Fruit fly (Drosophila melanogaster) whole organism, embryonic: ENCODE results near the gene CG13921.

Experiments
- Antp ChIP-seq: fragments of 200-800 bp; sonication (Bioruptor generic); optimal IDR thresholded peaks from 3 replicates; lab custom pipeline; 2016; ENCODE audit warnings: missing biosample characterization, missing genetic modification characterization
- Atf6 ChIP-seq: fragments of 200-800 bp; sonication (Bioruptor generic); IDR thresholded peaks from 2 replicates; pipeline ENCODE4 v1.3.6; 2022; ENCODE audit warnings: missing biosample characterization, missing genetic modification characterization
- Bgb ChIP-seq: fragments of 200-800 bp; sonication (Bioruptor generic); IDR thresholded peaks from 2 replicates; pipeline ENCODE4 v1.3.6; 2022; ENCODE audit warnings: missing biosample characterization, missing genetic modification characterization; ENCODE audit not compliant: partially characterized antibody
- CG11723 ChIP-seq: fragments of 200-800 bp; sonication (Bioruptor generic); optimal IDR thresholded peaks from 2 replicates; lab custom pipeline; 2017; ENCODE audit warnings: missing biosample characterization, mild to moderate bottlenecking, missing genetic modification characterization
- CG12104 ChIP-seq: fragments of 200-800 bp; sonication (Bioruptor generic); optimal IDR thresholded peaks from 3 replicates; lab custom pipeline; 2016; ENCODE audit warnings: missing biosample characterization, missing genetic modification characterization
- CG14014 ChIP-seq: fragments of 200-800 bp; sonication (Bioruptor generic); IDR thresholded peaks from 2 replicates; pipeline ENCODE4 v1.3.6; 2022; ENCODE audit warnings: missing biosample characterization, missing genetic modification characterization
- CG14710 ChIP-seq: fragments of 200-800 bp; sonication (Bioruptor generic); optimal IDR thresholded peaks from 3 replicates; lab custom pipeline; 2019; ENCODE audit warnings: missing biosample characterization, mild to moderate bottlenecking, missing genetic modification characterization, moderate library complexity
- CG14860 ChIP-seq: fragments of 200-800 bp; sonication (Bioruptor generic); IDR thresholded peaks from 3 replicates; pipeline ENCODE4 v1.3.6; 2022; ENCODE audit warnings: missing biosample characterization, missing genetic modification characterization; ENCODE audit not compliant: partially characterized antibody
- CG15269 ChIP-seq: fragments of 200-800 bp; sonication (Bioruptor generic); optimal IDR thresholded peaks from 2 replicates; lab custom pipeline; 2018; ENCODE audit warnings: missing biosample characterization, mild to moderate bottlenecking, missing genetic modification characterization, moderate library complexity
- CG17361 ChIP-seq: fragments of 200-800 bp; sonication (Bioruptor generic); IDR thresholded peaks from 3 replicates; pipeline ENCODE4 v1.3.6; 2022; ENCODE audit warnings: missing biosample characterization, missing genetic modification characterization
- CG17829 ChIP-seq: fragments of 200-800 bp; optimal IDR thresholded peaks from 2 replicates; lab custom pipeline; 2019; ENCODE audit warnings: missing biosample characterization, mild to moderate bottlenecking, missing genetic modification characterization, moderate library complexity
- CG2199 ChIP-seq: fragments of 200-800 bp; sonication (Bioruptor generic); IDR thresholded peaks from 3 replicates; pipeline ENCODE4 v1.3.6; 2022; ENCODE audit warnings: missing biosample characterization, missing genetic modification characterization
- CG2678 ChIP-seq: fragments of 200-800 bp; sonication (Bioruptor generic); optimal IDR thresholded peaks from 3 replicates; lab custom pipeline; 2019; ENCODE audit warnings: missing biosample characterization, mild to moderate bottlenecking, missing genetic modification characterization, moderate library complexity
- CG2712 ChIP-seq: fragments of 200-800 bp; optimal IDR thresholded peaks from 3 replicates; lab custom pipeline; 2019; ENCODE audit warnings: missing biosample characterization, mild to moderate bottlenecking, missing genetic modification characterization, moderate library complexity
- CG3995 ChIP-seq: fragments of 200-800 bp; sonication (Bioruptor generic); optimal IDR thresholded peaks from 3 replicates; lab custom pipeline; 2016; ENCODE audit warnings: missing biosample characterization, missing genetic modification characterization
- CG5180 ChIP-seq: fragments of 200-800 bp; sonication (Bioruptor generic); optimal IDR thresholded peaks from 3 replicates; lab custom pipeline; 2017; ENCODE audit warnings: missing biosample characterization, missing genetic modification characterization, mild to moderate bottlenecking, moderate library complexity, missing genetic modification reagents
- CG6683 ChIP-seq: fragments of 200-800 bp; sonication (Bioruptor generic); optimal IDR thresholded peaks from 2 replicates; lab custom pipeline; 2017; ENCODE audit warnings: missing biosample characterization, mild to moderate bottlenecking, missing genetic modification characterization, missing genetic modification reagents
- CG8089 ChIP-seq: fragments of 200-800 bp; sonication (Bioruptor generic); optimal IDR thresholded peaks from 3 replicates; lab custom pipeline; 2016; ENCODE audit warnings: missing biosample characterization, missing genetic modification characterization
- CG9609 ChIP-seq: fragments of 200-800 bp; sonication (Bioruptor generic); optimal IDR thresholded peaks from 3 replicates; lab custom pipeline; 2016; ENCODE audit warnings: missing biosample characterization, missing genetic modification characterization
- GATAe ChIP-seq: fragments of 200-800 bp; sonication (Bioruptor generic); conservative IDR thresholded peaks from 2 replicates; pipeline ENCODE4 v1.3.6; 2022; ENCODE audit warnings: missing biosample characterization, missing genetic modification characterization
- Hand ChIP-seq: fragments of 200-800 bp; sonication (Bioruptor generic); optimal IDR thresholded peaks from 2 replicates; lab custom pipeline; 2017; ENCODE audit warnings: mild to moderate bottlenecking, missing biosample characterization, missing genetic modification reagents, missing genetic modification characterization
- HmgZ ChIP-seq: fragments of 200-800 bp; sonication (Bioruptor generic); optimal IDR thresholded peaks from 2 replicates; lab custom pipeline; 2018; ENCODE audit warnings: missing biosample characterization, mild to moderate bottlenecking, missing genetic modification characterization
- Hr3 ChIP-seq: fragments of 200-800 bp; sonication (Bioruptor generic); optimal IDR thresholded peaks from 3 replicates; lab custom pipeline; 2016; ENCODE audit warnings: missing biosample characterization, missing genetic modification characterization
- Lpt ChIP-seq: fragments of >200 bp; optimal IDR thresholded peaks from 2 replicates; lab custom pipeline; 2018; ENCODE audit warnings: missing biosample characterization, missing genetic modification characterization
- Meics ChIP-seq: fragments of 200-800 bp; sonication (Bioruptor generic); optimal IDR thresholded peaks from 2 replicates; lab custom pipeline; 2017; ENCODE audit warnings: missing biosample characterization, mild to moderate bottlenecking, missing genetic modification characterization
- Nf-YC ChIP-seq: fragments of 200-800 bp; optimal IDR thresholded peaks from 3 replicates; lab custom pipeline; 2019; ENCODE audit warnings: missing biosample characterization, mild to moderate bottlenecking, missing genetic modification characterization, moderate library complexity
- Pdp1 ChIP-seq, 2 experiments: fragments of 200-800 bp; sonication (Bioruptor generic); optimal IDR thresholded peaks; 3 replicates each; lab custom pipeline; 2016; ENCODE audit warnings: missing biosample characterization in 2 of 2, missing genetic modification characterization in 2 of 2, mild to moderate bottlenecking in 1 of 2, moderate library complexity in 1 of 2
- Ravus ChIP-seq: fragments of 200-800 bp; sonication (Bioruptor generic); IDR thresholded peaks from 2 replicates; pipeline ENCODE4 v1.3.6; 2022; ENCODE audit warnings: missing biosample characterization, missing genetic modification characterization
- Sry-δ ChIP-seq: fragments of 200-800 bp; sonication (Bioruptor generic); optimal IDR thresholded peaks from 2 replicates; lab custom pipeline; 2016; ENCODE audit warnings: missing biosample characterization, missing genetic modification characterization
- Ssrp ChIP-seq: fragments of 200-800 bp; sonication (Bioruptor generic); optimal IDR thresholded peaks from 2 replicates; lab custom pipeline; 2018; ENCODE audit warnings: missing biosample characterization, mild to moderate bottlenecking, missing genetic modification characterization, moderate library complexity
- Trl ChIP-seq, 3 experiments: fragments of >200 bp in 2 of 3; fragments of 200-800 bp in 1 of 3; sonication (Bioruptor generic) in 1 of 3; optimal IDR thresholded peaks; 2 replicates in 1 of 3; 3 replicates in 2 of 3; lab custom pipeline; 2016 to 2017; ENCODE audit warnings: missing biosample characterization in 1 of 3, missing genetic modification characterization in 1 of 3
- Vsx1 ChIP-seq: fragments of 200-800 bp; sonication (Bioruptor generic); optimal IDR thresholded peaks from 2 replicates; lab custom pipeline; 2017; ENCODE audit warnings: missing biosample characterization, mild to moderate bottlenecking, missing genetic modification characterization, missing genetic modification reagents
- ap ChIP-seq: fragments of 200-800 bp; sonication (Bioruptor generic); IDR thresholded peaks from 2 replicates; pipeline ENCODE4 v1.3.6; 2022; ENCODE audit warnings: missing biosample characterization, missing genetic modification characterization
- bbx ChIP-seq: fragments of 200-800 bp; sonication (Bioruptor generic); IDR thresholded peaks from 2 replicates; pipeline ENCODE4 v1.3.6; 2022; ENCODE audit warnings: missing biosample characterization, missing genetic modification characterization; ENCODE audit not compliant: partially characterized antibody
- btn ChIP-seq: fragments of 200-800 bp; sonication (Bioruptor generic); optimal IDR thresholded peaks from 2 replicates; lab custom pipeline; 2016; ENCODE audit warnings: missing biosample characterization, missing genetic modification characterization
- chinmo ChIP-seq: fragments of 200-800 bp; sonication (Bioruptor generic); IDR thresholded peaks from 4 replicates; pipeline ENCODE4 v1.3.6; 2022; ENCODE audit warnings: missing biosample characterization, missing genetic modification characterization; ENCODE audit not compliant: partially characterized antibody
- ci ChIP-seq: fragments of 200-800 bp; sonication (Bioruptor generic); IDR thresholded peaks from 3 replicates; pipeline ENCODE4 v1.3.6; 2022; ENCODE audit warnings: missing biosample characterization, missing genetic modification characterization
- danr ChIP-seq: fragments of 200-800 bp; sonication (Bioruptor generic); IDR thresholded peaks from 2 replicates; pipeline ENCODE4 v1.3.6; 2022; ENCODE audit warnings: missing biosample characterization, missing genetic modification characterization
- gcm2 ChIP-seq: fragments of 200-800 bp; sonication (Bioruptor generic); optimal IDR thresholded peaks from 2 replicates; lab custom pipeline; 2016; ENCODE audit warnings: missing biosample characterization, missing genetic modification characterization
- klu ChIP-seq: fragments of 200-800 bp; sonication (Bioruptor generic); IDR thresholded peaks from 2 replicates; pipeline ENCODE4 v1.3.6; 2022; ENCODE audit warnings: missing biosample characterization, missing genetic modification characterization
- lbe ChIP-seq: fragments of 200-800 bp; sonication (Bioruptor generic); optimal IDR thresholded peaks from 2 replicates; lab custom pipeline; 2016; ENCODE audit warnings: missing biosample characterization, mild to moderate bottlenecking, missing genetic modification characterization
- otp ChIP-seq: fragments of 200-800 bp; sonication (Bioruptor generic); IDR thresholded peaks from 3 replicates; pipeline ENCODE4, ENCODE4 v1.3.6; 2022; ENCODE audit warnings: missing biosample characterization, missing genetic modification characterization
- salm ChIP-seq: fragments of 200-800 bp; sonication (Bioruptor generic); optimal IDR thresholded peaks from 2 replicates; lab custom pipeline; 2018; ENCODE audit warnings: missing biosample characterization, mild to moderate bottlenecking, missing genetic modification characterization
- sens ChIP-seq: fragments of 200-800 bp; sonication (Bioruptor generic); peaks from one replicate; lab custom pipeline; 2016; ENCODE audit warnings: missing biosample characterization, missing genetic modification characterization
- sim ChIP-seq: fragments of 200-800 bp; sonication (Bioruptor generic); IDR thresholded peaks from 2 replicates; pipeline ENCODE4 v1.3.6; 2022; ENCODE audit warnings: missing biosample characterization, missing genetic modification characterization
- sug ChIP-seq: fragments of 200-800 bp; optimal IDR thresholded peaks from 2 replicates; lab custom pipeline; 2019; ENCODE audit warnings: missing biosample characterization, mild to moderate bottlenecking, missing genetic modification characterization, moderate library complexity
- tap ChIP-seq: fragments of 200-800 bp; optimal IDR thresholded peaks from 3 replicates; lab custom pipeline; 2019; ENCODE audit warnings: missing biosample characterization, mild to moderate bottlenecking, missing genetic modification characterization, moderate library complexity
- tgo ChIP-seq: fragments of 200-800 bp; sonication (Bioruptor generic); IDR thresholded peaks from 3 replicates; pipeline ENCODE4 v1.3.6; 2022; ENCODE audit warnings: missing biosample characterization, missing genetic modification characterization
- tio ChIP-seq: fragments of 200-800 bp; sonication (Bioruptor generic); optimal IDR thresholded peaks from 2 replicates; lab custom pipeline; 2017; ENCODE audit warnings: missing biosample characterization, missing genetic modification characterization, inconsistent platforms

CG13921 gene

dm6 chr3L:1741655-1742551, 4.8 kb upstream of the CG13921 start (continued):
- TF ChIP-seq CG14014 (no peak), sens (peak; percentile 86), sim (GFP tag; lab: Robert Waterston, UW) (no peak), Ravus (GFP tag; lab: Robert Waterston, UW) (no peak), ap (no peak), Atf6 (GFP tag; lab: Robert Waterston, UW) (no peak; the same call in 1 of the 2 replicates), bbx (GFP tag; lab: Robert Waterston, UW) (no peak), klu (GFP tag; lab: Robert Waterston, UW) (no peak), Ssrp (tag; lab: Kevin White, UChicago) (no peak), Nf-YC (tag; lab: Kevin White, UChicago) (peak; percentile 63), salm (tag; lab: Kevin White, UChicago) (peak; percentile 56), Lpt (GFP tag; lab: Kevin White, UChicago) (no peak), CG8089 (GFP tag; lab: Kevin White, UChicago) (no peak), gcm2 (GFP tag; lab: Kevin White, UChicago) (no peak), Pdp1 (GFP tag; optimal IDR thresholded peaks at IDR 0.05; lab: Kevin White, UChicago) (no peak), CG14860 (GFP tag; lab: Robert Waterston, UW) (no peak), GATAe (peak; percentile 72), CG3995 (GFP tag; lab: Kevin White, UChicago) (no peak), Bgb (GFP tag; lab: Robert Waterston, UW) (peak; percentile 39; the same call in 1 of the 2 replicates), tio (no peak), otp (GFP tag; lab: Robert Waterston, UW) (peak; percentile 20; the same call in 1 of the 3 replicates), CG15269 (tag; lab: Kevin White, UChicago) (no peak), btn (GFP tag; lab: Kevin White, UChicago) (no peak), CG9609 (GFP tag; lab: Kevin White, UChicago) (no peak), CG6683 (GFP tag; lab: Kevin White, UChicago) (no peak), Hand (GFP tag; lab: Kevin White, UChicago) (no peak), CG11723 (GFP tag; lab: Kevin White, UChicago) (no peak), CG5180 (GFP tag; lab: Kevin White, UChicago) (peak; percentile 63), ci (GFP tag; lab: Robert Waterston, UW) (no peak), Hr3 (GFP tag; lab: Kevin White, UChicago) (no peak), CG2199 (0 out of 3 replicates have a peak, but pooled peaks have one; percentile 21), Meics (no peak), CG17361 (GFP tag; lab: Robert Waterston, UW) (no peak), CG17829 (no peak), CG12104 (no peak), tgo (no peak), chinmo (GFP tag; lab: Robert Waterston, UW) (peak; percentile 75; the same call in 3 of the 4 replicates), CG14710 (tag; lab: Kevin White, UChicago) (no peak), lbe (no peak), danr (GFP tag; lab: Robert Waterston, UW) (no peak), Trl (optimal IDR thresholded peaks at IDR 0.05; lab: Kevin White, UChicago) (peak in 1 of 2 experiments; percentile 38), Trl (GFP tag; optimal IDR thresholded peaks at IDR 0.05; lab: Kevin White, UChicago) (no peak), sug (tag; lab: Kevin White, UChicago) (peak; percentile 40), tap (no peak), CG2712 (tag; lab: Kevin White, UChicago) (no peak), CG2678 (tag; lab: Kevin White, UChicago) (peak; percentile 30), Antp (GFP tag; lab: Kevin White, UChicago) (no peak), Vsx1 (GFP tag; lab: Kevin White, UChicago) (peak; percentile 77), HmgZ (tag; lab: Kevin White, UChicago) (peak; percentile 22), Sry-δ (GFP tag; lab: Kevin White, UChicago) (no peak)
